Fruit fly (Drosophila melanogaster): ENCODE results near the gene CG13728.
A peak's percentile ranks its signal among the peaks of the same experiment; 100 is the strongest.

Gene CG13728

DNA sequence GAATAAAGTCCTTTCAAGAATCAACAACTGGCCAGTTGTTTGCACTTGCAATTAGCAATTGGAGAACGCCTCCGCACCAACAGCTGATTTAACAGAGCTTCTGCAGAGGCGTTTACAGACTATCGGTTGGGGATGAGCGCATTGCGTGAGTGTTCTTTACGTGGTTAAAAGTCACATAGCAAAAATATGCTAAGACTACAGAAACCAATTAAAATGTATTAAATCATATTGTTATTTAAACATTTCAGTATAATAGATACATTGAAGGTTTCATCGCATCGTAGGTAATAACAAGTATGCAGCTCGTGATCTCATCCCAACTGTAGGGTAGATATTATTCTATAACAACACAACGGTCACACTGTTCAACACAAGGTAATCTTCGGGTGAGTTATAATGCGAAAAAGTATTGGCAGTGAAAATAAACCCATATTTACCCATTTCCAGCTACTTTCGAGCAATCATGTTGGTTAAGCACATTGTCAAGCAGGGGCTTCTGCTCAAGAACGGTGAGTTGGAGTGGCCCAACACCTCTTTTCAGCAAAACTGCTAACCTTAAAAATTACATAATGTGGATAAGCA, 42.7 kb upstream of the CG13728 start, which contains the start of the genes Sec3 and COX7B (continued):
- TF ChIP-seq Tbp (GFP tag; optimal IDR thresholded peaks at IDR 0.05) (no peak), hth (optimal IDR thresholded peaks at IDR 0.05) (no peak), CoRest (tag; optimal IDR thresholded peaks at IDR 0.05) (peak; percentile 78), CG18262 (tag; optimal IDR thresholded peaks at IDR 0.05) (peak; percentile 60), Dad (GFP tag; optimal IDR thresholded peaks at IDR 0.05) (peak; percentile 67), Stat92E (GFP tag; optimal IDR thresholded peaks at IDR 0.05) (peak in 1 of 3 experiments; percentile 64), ap (GFP tag; IDR thresholded peaks at IDR 0.05) (no peak), lola (GFP tag; optimal IDR thresholded peaks at IDR 0.05) (peak in 1 of 3 experiments; percentile 64), CG10431 (GFP tag; optimal IDR thresholded peaks at IDR 0.05) (no peak), CG1529 (GFP tag; optimal IDR thresholded peaks at IDR 0.05) (peak; percentile 65), bbx (GFP tag; IDR thresholded peaks at IDR 0.05; ENCODE audit: partially characterized antibody) (peak; percentile 87), H2.0 (GFP tag; IDR thresholded peaks at IDR 0.05) (peak; percentile 55), CG4730 (GFP tag; IDR thresholded peaks at IDR 0.05) (peak; percentile 56), Mes4 (GFP tag; optimal IDR thresholded peaks at IDR 0.05) (no peak), Aef1 (GFP tag; IDR thresholded peaks at IDR 0.05) (peak; percentile 44; the same call in 2 of the 3 replicates), CG32767 (GFP tag; IDR thresholded peaks at IDR 0.05) (no peak), cwo (GFP tag; optimal IDR thresholded peaks at IDR 0.05) (peak; percentile 25), CG18599 (GFP tag; optimal IDR thresholded peaks at IDR 0.05) (peak; percentile 63), CG32532 (GFP tag; IDR thresholded peaks at IDR 0.05) (peak; percentile 71), Scr (GFP tag; IDR thresholded peaks at IDR 0.05; ENCODE audit: partially characterized antibody) (peak; percentile 96), CG14965 (GFP tag; optimal IDR thresholded peaks at IDR 0.05; ENCODE audit: borderline replicate concordance) (no peak), tio (GFP tag; optimal IDR thresholded peaks at IDR 0.05) (peak; percentile 18), Six4 (GFP tag; optimal IDR thresholded peaks at IDR 0.05) (peak; percentile 6), CG12391 (tag; optimal IDR thresholded peaks at IDR 0.05) (peak; percentile 80), H15 (GFP tag; IDR thresholded peaks at IDR 0.05) (no peak), Usf (GFP tag; optimal IDR thresholded peaks at IDR 0.05) (no peak), ken (GFP tag; IDR thresholded peaks at IDR 0.05) (no peak), jumu (GFP tag; optimal IDR thresholded peaks at IDR 0.05) (peak; percentile 31), dmrt11E (tag; optimal IDR thresholded peaks at IDR 0.05) (peak; percentile 63), ems (GFP tag; optimal IDR thresholded peaks at IDR 0.05) (peak; percentile 61), CG6272 (GFP tag; IDR thresholded peaks at IDR 0.05) (peak; percentile 70), pzg (GFP tag; optimal IDR thresholded peaks at IDR 0.05) (peak; percentile 87), her (GFP tag; optimal IDR thresholded peaks at IDR 0.05) (peak; percentile 8), CG30020 (tag; optimal IDR thresholded peaks at IDR 0.05) (peak; percentile 67), MESR4 (GFP tag; optimal IDR thresholded peaks at IDR 0.05) (peak; percentile 80), jing (GFP tag; optimal IDR thresholded peaks at IDR 0.05) (no peak), CG12744 (GFP tag; optimal IDR thresholded peaks at IDR 0.05) (peak; percentile 60), chinmo (GFP tag; IDR thresholded peaks at IDR 0.05; ENCODE audit: partially characterized antibody) (peak; percentile 76; the same call in 2 of the 4 replicates), CG11560 (tag; IDR thresholded peaks at IDR 0.05) (no peak), CG10267 (tag; optimal IDR thresholded peaks at IDR 0.05) (peak; percentile 70), tna (GFP tag; IDR thresholded peaks at IDR 0.05; ENCODE audit: partially characterized antibody) (peak; percentile 75), zen (tag; optimal IDR thresholded peaks at IDR 0.05) (peak; percentile 76), CG11456 (GFP tag; IDR thresholded peaks at IDR 0.05) (no peak), CG6791 (GFP tag; IDR thresholded peaks at IDR 0.05; ENCODE audit: partially characterized antibody) (peak; percentile 73; the same call in 2 of the 3 replicates), CG7928 (GFP tag; optimal IDR thresholded peaks at IDR 0.05) (peak; percentile 32), bab2 (GFP tag; optimal IDR thresholded peaks at IDR 0.05) (peak; percentile 60), NC2α (GFP tag; optimal IDR thresholded peaks at IDR 0.05) (no peak), Adf1 (GFP tag; IDR thresholded peaks at IDR 0.05) (no peak), trem (tag; optimal IDR thresholded peaks at IDR 0.05) (peak; percentile 89), gce (GFP tag; IDR thresholded peaks at IDR 0.05) (no peak)

All from whole organism, embryonic.